Worm (Caenorhabditis elegans) whole organism, mixed stage, embryonic: Measurements from ENCODE around the gene fbxa-62.
"Not testable (repeated sequence)": the region's sequence is repeated elsewhere in the genome, so short reads cannot be mapped to it uniquely, and the experiment has no call there.

Experiments
- M03D4.4 ChIP-seq: sonication (generic microtip); optimal IDR thresholded peaks from 2 replicates; lab custom pipeline; 2017; ENCODE audit warnings: mild to moderate bottlenecking, missing genetic modification characterization, missing compliant biosample characterization
- bed-3 ChIP-seq: fragments of 200-800 bp; sonication (Bioruptor generic); optimal IDR thresholded peaks from 3 replicates; lab custom pipeline; 2018; ENCODE audit warnings: mild to moderate bottlenecking, missing genetic modification characterization, moderate library complexity, missing compliant biosample characterization
- ceh-39 ChIP-seq: fragments of 150-350 bp; optimal IDR thresholded peaks from 2 replicates; lab custom pipeline; 2014; ENCODE audit warnings: missing biosample characterization, missing genetic modification characterization
- ceh-83 ChIP-seq: fragments of 200-800 bp; sonication (Bioruptor generic); optimal IDR thresholded peaks from 2 replicates; lab custom pipeline; 2018; ENCODE audit warnings: mild to moderate bottlenecking, missing genetic modification characterization, missing compliant biosample characterization
- ces-1 ChIP-seq: fragments of 150-350 bp; optimal IDR thresholded peaks from 2 replicates; lab custom pipeline; 2014; ENCODE audit warnings: missing biosample characterization, missing genetic modification reagents, missing genetic modification characterization
- cnd-1 ChIP-seq: fragments of 200-800 bp; sonication (Bioruptor generic); optimal IDR thresholded peaks from 2 replicates; lab custom pipeline; 2018; ENCODE audit warnings: mild to moderate bottlenecking, missing genetic modification characterization, missing compliant biosample characterization
- drap-1 ChIP-seq: fragments of 200-800 bp; sonication (Bioruptor generic); optimal IDR thresholded peaks from 3 replicates; lab custom pipeline; 2018; ENCODE audit warnings: mild to moderate bottlenecking, missing genetic modification characterization, missing compliant biosample characterization
- elt-1 ChIP-seq: sonication (generic microtip); optimal IDR thresholded peaks from 2 replicates; lab custom pipeline; 2017; ENCODE audit warnings: missing genetic modification characterization, mild to moderate bottlenecking, missing compliant biosample characterization, antibody characterized with exemption, moderate library complexity, borderline replicate concordance; ENCODE audit not compliant: insufficient read depth
- elt-3 ChIP-seq: fragments of 150-350 bp; optimal IDR thresholded peaks from 2 replicates; lab custom pipeline; 2014; ENCODE audit warnings: missing biosample characterization, missing genetic modification characterization
- ham-2 ChIP-seq: fragments of 200-800 bp; sonication (Bioruptor generic); optimal IDR thresholded peaks from 2 replicates; lab custom pipeline; 2018; ENCODE audit warnings: mild to moderate bottlenecking, missing genetic modification characterization, missing compliant biosample characterization
- hlh-1 ChIP-seq: fragments of 150-350 bp; optimal IDR thresholded peaks from 2 replicates; lab custom pipeline; 2014; ENCODE audit warnings: missing biosample characterization, missing genetic modification reagents, missing genetic modification characterization
- lin-13 ChIP-seq: fragments of 150-350 bp; optimal IDR thresholded peaks from 2 replicates; lab custom pipeline; 2014; ENCODE audit warnings: missing biosample characterization, missing genetic modification characterization
- lin-32 ChIP-seq: fragments of 200-800 bp; sonication (Bioruptor generic); optimal IDR thresholded peaks from 2 replicates; lab custom pipeline; 2018; ENCODE audit warnings: mild to moderate bottlenecking, missing genetic modification characterization, missing compliant biosample characterization
- lsy-2 ChIP-seq: fragments of 150-350 bp; optimal IDR thresholded peaks from 2 replicates; lab custom pipeline; 2014; ENCODE audit warnings: missing biosample characterization, missing genetic modification characterization
- mab-5 ChIP-seq: fragments of 150-350 bp; optimal IDR thresholded peaks from 2 replicates; lab custom pipeline; 2014; ENCODE audit warnings: missing biosample characterization, missing genetic modification characterization
- mep-1 ChIP-seq: fragments of 150-350 bp; optimal IDR thresholded peaks from 2 replicates; lab custom pipeline; 2017; ENCODE audit warnings: missing biosample characterization, missing genetic modification reagents, missing genetic modification characterization, inconsistent platforms
- mls-2 ChIP-seq: sonication (generic microtip); optimal IDR thresholded peaks from 2 replicates; lab custom pipeline; 2016; ENCODE audit warnings: mild to moderate bottlenecking, missing genetic modification characterization, moderate library complexity, missing compliant biosample characterization
- nhr-12 ChIP-seq: fragments of 150-350 bp; optimal IDR thresholded peaks from 2 replicates; lab custom pipeline; 2014; ENCODE audit warnings: missing biosample characterization, missing genetic modification characterization
- nhr-2 ChIP-seq: fragments of 150-350 bp; optimal IDR thresholded peaks from 2 replicates; lab custom pipeline; 2014; ENCODE audit warnings: missing biosample characterization, missing genetic modification characterization
- nhr-237 ChIP-seq: fragments of 150-350 bp; optimal IDR thresholded peaks from 2 replicates; lab custom pipeline; 2014; ENCODE audit warnings: missing biosample characterization, missing genetic modification characterization
- nhr-28 ChIP-seq: fragments of 150-350 bp; optimal IDR thresholded peaks from 2 replicates; lab custom pipeline; 2014; ENCODE audit warnings: missing biosample characterization, missing genetic modification characterization
- nhr-76 ChIP-seq: sonication (generic microtip); optimal IDR thresholded peaks from 2 replicates; lab custom pipeline; 2017; ENCODE audit warnings: missing biosample characterization, missing genetic modification characterization
- pha-4 ChIP-seq: fragments of 150-350 bp; optimal IDR thresholded peaks from 2 replicates; lab custom pipeline; 2018; ENCODE audit warnings: missing biosample characterization, missing genetic modification reagents, missing genetic modification characterization
- sem-2 ChIP-seq: fragments of 200-800 bp; sonication (Bioruptor generic); optimal IDR thresholded peaks from 2 replicates; lab custom pipeline; 2018; ENCODE audit warnings: mild to moderate bottlenecking, missing genetic modification characterization, missing compliant biosample characterization
- snpc-4 ChIP-seq: fragments of 150-350 bp; optimal IDR thresholded peaks from 2 replicates; lab custom pipeline; 2014; ENCODE audit warnings: missing biosample characterization, missing genetic modification characterization
- sptf-1 ChIP-seq: sonication (generic microtip); optimal IDR thresholded peaks from 2 replicates; lab custom pipeline; 2017; ENCODE audit warnings: mild to moderate bottlenecking, missing genetic modification characterization, moderate library complexity, missing compliant biosample characterization
- tbx-8 ChIP-seq: fragments of 200-800 bp; sonication (Bioruptor generic); optimal IDR thresholded peaks from 2 replicates; lab custom pipeline; 2018; ENCODE audit warnings: mild to moderate bottlenecking, missing genetic modification characterization, moderate library complexity, missing compliant biosample characterization
- unc-120 ChIP-seq: sonication (generic microtip); optimal IDR thresholded peaks from 2 replicates; lab custom pipeline; 2017; ENCODE audit warnings: missing genetic modification characterization, missing compliant biosample characterization; ENCODE audit not compliant: poor library complexity, severe bottlenecking
- unc-39 ChIP-seq: fragments of 150-350 bp; optimal IDR thresholded peaks from 2 replicates; lab custom pipeline; 2014; ENCODE audit warnings: missing biosample characterization, missing genetic modification characterization
- unc-62 ChIP-seq: fragments of 150-350 bp; optimal IDR thresholded peaks from 2 replicates; lab custom pipeline; 2014; ENCODE audit warnings: missing biosample characterization, missing genetic modification reagents, missing genetic modification characterization
- zip-8 ChIP-seq: fragments of 150-350 bp; optimal IDR thresholded peaks from 2 replicates; lab custom pipeline; 2014; ENCODE audit warnings: missing biosample characterization, missing genetic modification characterization
- ztf-11 ChIP-seq: fragments of 150-350 bp; optimal IDR thresholded peaks from 2 replicates; lab custom pipeline; 2014; ENCODE audit warnings: missing biosample characterization, missing genetic modification characterization

fbxa-62 gene

DNA sequence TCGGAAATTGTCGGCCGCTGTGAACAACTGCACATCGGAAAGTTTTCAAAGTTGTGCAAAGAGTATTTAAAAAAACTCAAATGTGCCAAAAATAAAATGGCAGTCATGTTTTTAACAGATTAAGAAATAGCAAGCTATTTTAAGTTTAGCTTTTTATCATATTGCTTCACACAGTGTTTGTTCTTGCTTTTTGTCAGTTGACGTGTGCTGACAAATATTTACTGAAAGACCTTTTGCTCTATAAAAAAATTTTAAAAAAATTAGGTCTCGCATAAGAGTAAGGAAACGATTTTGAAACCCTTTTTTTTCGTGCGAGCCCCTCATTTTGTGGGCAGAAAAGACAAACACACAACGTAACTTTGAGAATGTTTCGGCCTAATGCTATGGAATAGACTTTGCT lies 28.0 kb downstream of the fbxa-62 start, which contains the start of gene fbxa-71:
Gene fbxa-71, plus strand, starts transcription at position 301 of the 400 bp plus-strand sequence.
- TF ChIP-seq mab-5, result no peak
- TF ChIP-seq nhr-76 (tag; lab: Kevin White, UChicago), result no peak
- TF ChIP-seq ztf-11 (tag; lab: Kevin White, UChicago), result no peak
- no peak for TF ChIP-seq nhr-2 (tag; lab: Kevin White, UChicago)
- no peak for TF ChIP-seq hlh-1 (tag; lab: Kevin White, UChicago)
- TF ChIP-seq mep-1 (tag; lab: Kevin White, UChicago), result no peak
- TF ChIP-seq nhr-28, result no peak
- no peak for TF ChIP-seq unc-39 (tag; lab: Kevin White, UChicago)
- TF ChIP-seq M03D4.4, result no peak
- no peak for TF ChIP-seq cnd-1 (tag; lab: Kevin White, UChicago)
- TF ChIP-seq lin-13 (tag; lab: Kevin White, UChicago), result no peak
- no peak for TF ChIP-seq drap-1 (GFP tag; lab: Kevin White, UChicago)
- TF ChIP-seq, all 35 proteins: peak for 0

DNA sequence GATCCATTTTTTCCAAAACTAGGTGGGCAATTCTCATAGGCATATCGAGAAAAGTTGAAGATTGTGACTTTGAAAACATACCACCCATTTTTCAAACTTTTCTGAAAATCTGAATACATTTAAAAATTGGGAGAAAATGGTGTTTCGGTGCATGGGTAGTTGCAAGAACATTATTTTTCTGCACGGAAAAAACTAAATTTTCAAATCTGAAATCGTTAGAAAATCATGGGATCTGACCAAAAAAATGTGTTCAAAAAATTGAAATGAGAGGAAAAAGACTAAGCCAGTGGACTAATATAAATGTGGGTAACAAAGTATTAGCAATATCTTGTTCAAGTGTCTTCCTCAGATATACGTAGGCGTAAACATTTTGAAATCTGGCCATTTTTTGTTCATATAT lies 31.4 kb downstream of the fbxa-62 start, which contains the start of gene fbxa-43:
Gene fbxa-43, minus strand, starts transcription at position 101 of the 400 bp plus-strand sequence.
- TF ChIP-seq zip-8 (tag; lab: Kevin White, UChicago) (no peak), tbx-8 (no peak), unc-39 (tag; lab: Kevin White, UChicago) (no peak), unc-62 (GFP tag; lab: Kevin White, UChicago) (no peak), sptf-1 (tag; lab: Kevin White, UChicago) (no peak), lsy-2 (tag; lab: Kevin White, UChicago) (no peak), drap-1 (GFP tag; lab: Kevin White, UChicago) (no peak), nhr-2 (tag; lab: Kevin White, UChicago) (no peak), cnd-1 (tag; lab: Kevin White, UChicago) (no peak), pha-4 (tag; lab: Kevin White, UChicago) (no peak), elt-3 (no peak), ceh-39 (tag; lab: Kevin White, UChicago) (no peak), M03D4.4 (no peak), mls-2 (tag; lab: Kevin White, UChicago) (no peak), bed-3 (GFP tag; lab: Kevin White, UChicago) (no peak)

- no peak for TF ChIP-seq nhr-237 (tag; lab: Kevin White, UChicago)
- TF ChIP-seq unc-62 (GFP tag; lab: Kevin White, UChicago), result no peak
- no peak for TF ChIP-seq nhr-76 (tag; lab: Kevin White, UChicago)
- no peak for TF ChIP-seq mls-2 (tag; lab: Kevin White, UChicago)
- TF ChIP-seq nhr-12, result no peak
- TF ChIP-seq zip-8 (tag; lab: Kevin White, UChicago), result no peak
- no peak for TF ChIP-seq hlh-1 (tag; lab: Kevin White, UChicago)
- no peak for TF ChIP-seq ces-1 (GFP tag; lab: Kevin White, UChicago)
- no peak for TF ChIP-seq lin-32 (GFP tag; lab: Kevin White, UChicago)
- no peak for TF ChIP-seq sem-2 (GFP tag; lab: Kevin White, UChicago)
- TF ChIP-seq unc-120 (tag; lab: Kevin White, UChicago), result no peak
- TF ChIP-seq elt-1 (tag; lab: Kevin White, UChicago), result no peak
- TF ChIP-seq bed-3 (GFP tag; lab: Kevin White, UChicago), result no peak
- TF ChIP-seq cnd-1 (tag; lab: Kevin White, UChicago), result no peak
- no peak for TF ChIP-seq snpc-4
- TF ChIP-seq elt-3, result no peak
- no peak for TF ChIP-seq tbx-8
- no peak for TF ChIP-seq pha-4 (tag; lab: Kevin White, UChicago)
- no peak for TF ChIP-seq ceh-83 (GFP tag; lab: Kevin White, UChicago)
Measured at ce11 chrIII:2259329-2259728, 31.8 kb downstream of the fbxa-62 start.

DNA sequence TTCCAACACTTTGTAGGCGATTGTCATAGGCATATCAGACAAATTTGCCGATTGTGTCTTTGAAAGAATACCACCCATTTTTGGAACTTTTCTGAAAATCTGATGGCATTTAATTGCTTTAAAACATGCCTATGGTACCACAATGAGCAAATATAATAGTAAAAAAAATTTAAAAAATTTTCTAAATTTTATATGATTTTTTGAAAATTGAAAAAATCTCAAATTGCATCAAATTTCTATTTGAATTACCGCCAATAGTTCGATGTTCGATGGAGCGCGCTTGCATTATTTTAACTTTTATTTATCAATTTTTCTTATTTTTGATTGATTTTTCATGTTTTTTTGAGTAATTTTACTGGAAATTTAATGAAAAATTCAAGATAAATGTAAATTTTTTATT lies 33.8 kb downstream of the fbxa-62 start, which contains the start of gene fbxa-42:
Gene fbxa-42, minus strand, starts transcription at position 101 of the 400 bp plus-strand sequence.
- not testable (repeated sequence) for TF ChIP-seq ces-1 (GFP tag; lab: Kevin White, UChicago); ham-2 (GFP tag; lab: Kevin White, UChicago); unc-39 (tag; lab: Kevin White, UChicago)
